Worm (Caenorhabditis elegans) whole organism, early embryonic: ENCODE results near the gene gsnl-1.

ENCODE experiments used
- B0310.2 ChIP-seq: sonication (generic microtip); optimal IDR thresholded peaks from 2 replicates; lab custom pipeline; 2016; ENCODE audit warnings: mild to moderate bottlenecking, missing genetic modification characterization, missing compliant biosample characterization
- F13C5.2 ChIP-seq: sonication (generic microtip); optimal IDR thresholded peaks from 2 replicates; lab custom pipeline; 2017; ENCODE audit warnings: mild to moderate bottlenecking, missing genetic modification characterization, inconsistent platforms, missing compliant biosample characterization
- ama-1 ChIP-seq: fragments of 150-350 bp; optimal IDR thresholded peaks from 2 replicates; lab custom pipeline; 2014
- ets-7 ChIP-seq: sonication (generic microtip); optimal IDR thresholded peaks from 2 replicates; lab custom pipeline; 2016; ENCODE audit warnings: missing genotype, missing genetic modification characterization, missing compliant biosample characterization
- flt-1 ChIP-seq: fragments of 200-800 bp; sonication (Bioruptor generic); IDR thresholded peaks from 2 replicates; pipeline ENCODE4 v1.3.6; 2022; ENCODE audit warnings: missing genetic modification characterization, missing compliant biosample characterization
- tbx-37 ChIP-seq: fragments of 200-800 bp; sonication (Bioruptor generic); conservative IDR thresholded peaks from 2 replicates; pipeline ENCODE4 v1.3.6; 2022; ENCODE audit warnings: missing genetic modification reagents, missing genetic modification characterization, missing compliant biosample characterization

ce11 chrV:9473924-9474323, 22.9 kb upstream of the gsnl-1 start:
- TF ChIP-seq F13C5.2 (tag; lab: Kevin White, UChicago), result no peak
- TF ChIP-seq flt-1, result no peak
- TF ChIP-seq ama-1, result no peak
- TF ChIP-seq ets-7 (tag; lab: Kevin White, UChicago), result no peak
- no peak for TF ChIP-seq tbx-37 (GFP tag; lab: Robert Waterston, UW)
- TF ChIP-seq B0310.2 (tag; lab: Kevin White, UChicago), result no peak
